Fruit fly (Drosophila melanogaster): ENCODE data around the gene Acer.

The Acer gene

DNA sequence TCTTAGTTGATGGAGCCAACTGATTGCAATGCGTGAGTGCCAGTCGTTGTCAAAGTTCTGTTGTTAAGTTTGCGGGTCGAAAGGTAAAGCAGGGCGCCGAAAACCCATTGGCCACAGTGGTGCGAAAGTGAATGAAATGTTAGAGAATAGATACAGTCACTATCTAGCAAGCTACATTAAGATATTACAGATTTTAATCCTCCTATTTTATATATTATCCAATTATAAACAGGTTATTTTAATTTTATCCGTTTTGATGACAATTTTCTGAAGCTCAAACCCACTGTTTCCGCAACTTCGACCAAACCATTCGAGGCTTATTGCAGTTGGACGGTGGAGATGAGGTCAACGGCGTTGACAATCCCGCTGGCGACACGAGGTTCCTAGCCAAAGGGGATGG, 30.7 kb downstream of the Acer start (continued):
- TF ChIP-seq CG11723 (GFP tag; optimal IDR thresholded peaks at IDR 0.05) (no peak), usp (GFP tag; optimal IDR thresholded peaks at IDR 0.05) (no peak), C15 (GFP tag; IDR thresholded peaks at IDR 0.05) (no peak), CG12769 (tag; optimal IDR thresholded peaks at IDR 0.05) (peak; percentile 9), CG31365 (tag; optimal IDR thresholded peaks at IDR 0.05) (no peak), CG6689 (GFP tag; IDR thresholded peaks at IDR 0.05) (peak; percentile 65), Rx (GFP tag; IDR thresholded peaks at IDR 0.05) (no peak), gsb-n (tag; optimal IDR thresholded peaks at IDR 0.05) (peak; percentile 45), gsb (GFP tag; IDR thresholded peaks at IDR 0.05) (no peak), Lhr (GFP tag; optimal IDR thresholded peaks at IDR 0.05) (no peak), CG4360 (GFP tag; IDR thresholded peaks at IDR 0.05) (0 out of 2 replicates have a peak, but pooled peaks have one; percentile 22), Neu2 (GFP tag; optimal IDR thresholded peaks at IDR 0.05; ENCODE audit: borderline replicate concordance) (no peak), gcm2 (GFP tag; optimal IDR thresholded peaks at IDR 0.05) (no peak), CG1024 (GFP tag; IDR thresholded peaks at IDR 0.05) (peak; percentile 39; the same call in 1 of the 2 replicates), Fer3 (tag; optimal IDR thresholded peaks at IDR 0.05) (peak; percentile 11), CG1233 (GFP tag; optimal IDR thresholded peaks at IDR 0.05) (no peak), CG30431 (GFP tag; optimal IDR thresholded peaks at IDR 0.05) (peak; percentile 16), wdn (GFP tag; IDR thresholded peaks at IDR 0.05) (no peak), dmrt11E (tag; optimal IDR thresholded peaks at IDR 0.05) (peak; percentile 63), CG2712 (tag; optimal IDR thresholded peaks at IDR 0.05) (peak; percentile 62), vnd (GFP tag; IDR thresholded peaks at IDR 0.05; ENCODE audit: partially characterized antibody) (no peak), slou (GFP tag; optimal IDR thresholded peaks at IDR 0.05) (no peak), Nf-YC (tag; optimal IDR thresholded peaks at IDR 0.05) (no peak), CG17361 (GFP tag; IDR thresholded peaks at IDR 0.05) (peak; percentile 54), CG32767 (GFP tag; IDR thresholded peaks at IDR 0.05) (no peak), bbx (GFP tag; IDR thresholded peaks at IDR 0.05; ENCODE audit: partially characterized antibody) (no peak), tio (GFP tag; optimal IDR thresholded peaks at IDR 0.05) (no peak), CG7556 (GFP tag; optimal IDR thresholded peaks at IDR 0.05) (no peak), B-H1 (GFP tag; IDR thresholded peaks at IDR 0.05) (peak; percentile 23; the same call in 1 of the 3 replicates), Awh (GFP tag; IDR thresholded peaks at IDR 0.05) (no peak), pum (GFP tag; optimal IDR thresholded peaks at IDR 0.05) (no peak), Abd-B (GFP tag; optimal IDR thresholded peaks at IDR 0.05) (no peak), chm (GFP tag; IDR thresholded peaks at IDR 0.05) (no peak), CG11504 (tag; optimal IDR thresholded peaks at IDR 0.05) (peak; percentile 34), ken (GFP tag; IDR thresholded peaks at IDR 0.05) (no peak), sr (GFP tag; IDR thresholded peaks at IDR 0.05) (no peak), ind (GFP tag; optimal IDR thresholded peaks at IDR 0.05) (peak; percentile 30), CG10543 (GFP tag; optimal IDR thresholded peaks at IDR 0.05) (no peak), Sox100B (GFP tag; optimal IDR thresholded peaks at IDR 0.05) (peak; percentile 9), CG34376 (GFP tag; optimal IDR thresholded peaks at IDR 0.05) (no peak), YL-1 (GFP tag; optimal IDR thresholded peaks at IDR 0.05) (no peak), Oli (tag; optimal IDR thresholded peaks at IDR 0.05) (peak; percentile 55), CG13287 (GFP tag; IDR thresholded peaks at IDR 0.05; ENCODE audit: partially characterized antibody) (no peak), CG10366 (GFP tag; IDR thresholded peaks at IDR 0.05) (peak; percentile 24; the same call in 1 of the 2 replicates), CTCF (GFP tag; optimal IDR thresholded peaks at IDR 0.05) (no peak), CG10267 (tag; optimal IDR thresholded peaks at IDR 0.05) (peak; percentile 30), Mes4 (GFP tag; optimal IDR thresholded peaks at IDR 0.05) (no peak), CrebB (tag; optimal IDR thresholded peaks at IDR 0.05) (no peak), bcd (GFP tag; optimal IDR thresholded peaks at IDR 0.05) (no peak), CG5180 (GFP tag; optimal IDR thresholded peaks at IDR 0.05) (no peak), pita (GFP tag; optimal IDR thresholded peaks at IDR 0.05) (no peak), org-1 (GFP tag; optimal IDR thresholded peaks at IDR 0.05) (no peak)
